Worm (Caenorhabditis elegans): ENCODE results near the gene R107.9.

R107.9 gene

ce11 chrIII:9058959-9059534, 21.3 kb downstream of the R107.9 start, which contains the start of gene gst-1 (continued):
- peak; percentile 2 for TF ChIP-seq ceh-27 (GFP tag; optimal IDR thresholded peaks at IDR 0.05)
- TF ChIP-seq lir-1 (GFP tag; conservative IDR thresholded peaks at IDR 0.05), result no peak
- TF ChIP-seq ceh-100 (GFP tag; IDR thresholded peaks at IDR 0.05), result no peak
- TF ChIP-seq B0019.2 (GFP tag; conservative IDR thresholded peaks at IDR 0.05), result no peak
- TF ChIP-seq C17E4.6 (GFP tag; IDR thresholded peaks at IDR 0.05), result 0 out of 2 replicates have a peak, but pooled peaks have one; percentile 29
- no peak for TF ChIP-seq snpc-1.1 (tag; optimal IDR thresholded peaks at IDR 0.05; ENCODE audit: insufficient read depth)
- TF ChIP-seq ekl-4 (GFP tag; IDR thresholded peaks at IDR 0.05), result no peak
- no peak for TF ChIP-seq rec-8 (tag; optimal IDR thresholded peaks at IDR 0.05)
- TF ChIP-seq hsf-1 (GFP tag; IDR thresholded peaks at IDR 0.05), result peak; percentile 92

- TF ChIP-seq athp-1 (tag; optimal IDR thresholded peaks at IDR 0.05), result peak; percentile 5
- no peak for TF ChIP-seq ceh-58 (GFP tag; IDR thresholded peaks at IDR 0.05)
- peak; percentile 26 for TF ChIP-seq B0035.1 (tag; optimal IDR thresholded peaks at IDR 0.05)
- no peak for TF ChIP-seq sea-2 (GFP tag; IDR thresholded peaks at IDR 0.05)
- peak; percentile 79 for TF ChIP-seq nfyb-1 (GFP tag; IDR thresholded peaks at IDR 0.05)
- TF ChIP-seq snpc-1.3 (tag; optimal IDR thresholded peaks at IDR 0.05; ENCODE audit: insufficient read depth), result no peak
- peak; percentile 78 for TF ChIP-seq hrde-1 (tag; optimal IDR thresholded peaks at IDR 0.05; ENCODE audit: borderline replicate concordance)
- TF ChIP-seq madf-3 (GFP tag; IDR thresholded peaks at IDR 0.05), result peak; percentile 77
- TF ChIP-seq xnd-1 (tag; optimal IDR thresholded peaks at IDR 0.05), result no peak
- TF ChIP-seq nhr-80 (tag; optimal IDR thresholded peaks at IDR 0.05), result peak; percentile 29
- TF ChIP-seq pbrm-1 (GFP tag; IDR thresholded peaks at IDR 0.05), result peak; percentile 58; the same call in 1 of the 2 replicates
- no peak for TF ChIP-seq lag-1 (GFP tag; IDR thresholded peaks at IDR 0.05)
- TF ChIP-seq hsf-1 (GFP tag; IDR thresholded peaks at IDR 0.05), result 0 out of 2 replicates have a peak, but pooled peaks have one; percentile 23
- peak; percentile 4 for TF ChIP-seq unc-130 (GFP tag; optimal IDR thresholded peaks at IDR 0.05)
- TF ChIP-seq T26A5.8 (tag; optimal IDR thresholded peaks at IDR 0.05), result no peak
- no peak for TF ChIP-seq nhr-27 (tag; optimal IDR thresholded peaks at IDR 0.05)
- no peak for TF ChIP-seq F55B11.4 (tag; optimal IDR thresholded peaks at IDR 0.05; ENCODE audit: borderline replicate concordance, insufficient read depth)
- TF ChIP-seq cebp-1 (GFP tag; IDR thresholded peaks at IDR 0.05), result no peak
- TF ChIP-seq cebp-1 (tag; optimal IDR thresholded peaks at IDR 0.05), result peak; percentile 54
- no peak for TF ChIP-seq F33H1.4 (GFP tag; IDR thresholded peaks at IDR 0.05)
- no peak for TF ChIP-seq ZK185.1 (tag; optimal IDR thresholded peaks at IDR 0.05; ENCODE audit: poor library complexity, severe bottlenecking)
- peak; percentile 22; the same call in 1 of the 2 replicates for TF ChIP-seq hmg-1.2 (GFP tag; IDR thresholded peaks at IDR 0.05)
- TF ChIP-seq tlf-1 (GFP tag; optimal IDR thresholded peaks at IDR 0.05), result peak; percentile 73
- peak; percentile 74; the same call in 1 of the 2 replicates for TF ChIP-seq B0336.3 (GFP tag; IDR thresholded peaks at IDR 0.05)
- no peak for TF ChIP-seq tbp1 (GFP tag; optimal IDR thresholded peaks at IDR 0.05)
- peak; percentile 30; the same call in 1 of the 2 replicates for TF ChIP-seq madf-6 (GFP tag; IDR thresholded peaks at IDR 0.05)
- TF ChIP-seq lir-1 (GFP tag; conservative IDR thresholded peaks at IDR 0.05), result no peak
- peak; percentile 57 for TF ChIP-seq madf-10 (tag; optimal IDR thresholded peaks at IDR 0.05)
- peak; percentile 45 for TF ChIP-seq ztf-22 (GFP tag; optimal IDR thresholded peaks at IDR 0.05)
- peak; percentile 4 for TF ChIP-seq mes-4 (tag; optimal IDR thresholded peaks at IDR 0.05)
- no peak for TF ChIP-seq akir-1 (GFP tag; optimal IDR thresholded peaks at IDR 0.05)
- TF ChIP-seq mel-28 (tag; optimal IDR thresholded peaks at IDR 0.05; ENCODE audit: borderline replicate concordance), result no peak
- TF ChIP-seq nhr-90 (tag; optimal IDR thresholded peaks at IDR 0.05), result peak; percentile 25
- peak; percentile 53 for TF ChIP-seq lin-54 (GFP tag; optimal IDR thresholded peaks at IDR 0.05)
- TF ChIP-seq Y95B8A.8 (GFP tag; IDR thresholded peaks at IDR 0.05), result peak; percentile 58; the same call in 1 of the 2 replicates
- TF ChIP-seq ceh-100 (GFP tag; IDR thresholded peaks at IDR 0.05), result peak; percentile 15; the same call in 1 of the 2 replicates
- TF ChIP-seq ets-4 (GFP tag; optimal IDR thresholded peaks at IDR 0.05), result no peak
- TF ChIP-seq K12H6.12 (tag; optimal IDR thresholded peaks at IDR 0.05), result no peak
- TF ChIP-seq atf-7 (tag; optimal IDR thresholded peaks at IDR 0.05), result peak; percentile 75
Measured at ce11 chrIII:9060267-9060666, 22.5 kb downstream of the R107.9 start.
